Fruit fly (Drosophila melanogaster) whole organism, pupa: Measurements from ENCODE around the gene CG11986.

Experiments used
- CG14655 ChIP-seq: fragments of 200-800 bp; sonication (Bioruptor generic); optimal IDR thresholded peaks from 3 replicates; lab custom pipeline; 2017; ENCODE audit warnings: mild to moderate bottlenecking, missing biosample characterization, missing genetic modification reagents, missing genetic modification characterization
- CG32121 ChIP-seq: fragments of 200-800 bp; sonication (Bioruptor generic); IDR thresholded peaks from 2 replicates; pipeline ENCODE4 v1.3.6; 2022; ENCODE audit warnings: missing biosample characterization, missing genetic modification characterization
- CG9948 ChIP-seq: fragments of 200-800 bp; sonication (Bioruptor generic); optimal IDR thresholded peaks from 2 replicates; lab custom pipeline; 2018; ENCODE audit warnings: missing biosample characterization, mild to moderate bottlenecking, missing genetic modification characterization, moderate library complexity
- Snoo ChIP-seq: fragments of 200-800 bp; sonication (Bioruptor generic); optimal IDR thresholded peaks from 3 replicates; lab custom pipeline; 2017; ENCODE audit warnings: missing biosample characterization, mild to moderate bottlenecking, missing genetic modification characterization, inconsistent platforms
- fd96Ca ChIP-seq: fragments of 200-800 bp; sonication (Bioruptor generic); IDR thresholded peaks from 3 replicates; pipeline ENCODE4 v1.3.6; 2022; ENCODE audit warnings: missing biosample characterization, missing genetic modification characterization

- TF ChIP-seq Snoo (tag; lab: Kevin White, UChicago) (no peak), CG9948 (tag; lab: Kevin White, UChicago) (no peak), CG32121 (GFP tag; lab: Robert Waterston, UW) (no peak), CG14655 (GFP tag; lab: Kevin White, UChicago) (no peak), fd96Ca (no peak)
Measured at dm6 chr3R:8998243-8998642, 17.0 kb upstream of the CG11986 start.
